Worm (Caenorhabditis elegans) whole organism, young adult: ENCODE measurements around the gene scl-10.
A peak's percentile ranks its signal among the peaks of the same experiment; 100 is the strongest.

Experiments
- C06A6.2 ChIP-seq: fragments of 200-800 bp; sonication (Bioruptor generic); conservative IDR thresholded peaks from 2 replicates; pipeline ENCODE4 v1.3.6; 2022; ENCODE audit warnings: missing genetic modification characterization, missing compliant biosample characterization
- C17E4.6 ChIP-seq: fragments of 200-800 bp; sonication (Bioruptor generic); IDR thresholded peaks from 2 replicates; pipeline ENCODE4 v1.3.6; 2022; ENCODE audit warnings: missing genetic modification reagents, missing genetic modification characterization, missing compliant biosample characterization
- F37B4.10 ChIP-seq: fragments of 200-800 bp; sonication (Bioruptor generic); IDR thresholded peaks from 2 replicates; pipeline ENCODE4 v1.3.6; 2022; ENCODE audit warnings: missing genetic modification characterization, missing compliant biosample characterization
- F55B11.4 ChIP-seq: sonication (generic microtip); optimal IDR thresholded peaks from 2 replicates; lab custom pipeline; 2016; ENCODE audit warnings: missing compliant biosample characterization, missing genetic modification characterization, borderline replicate concordance; ENCODE audit not compliant: insufficient read depth
- F57A8.1 ChIP-seq: fragments of 200-800 bp; sonication (Bioruptor generic); optimal IDR thresholded peaks from 2 replicates; lab custom pipeline; 2018; ENCODE audit warnings: mild to moderate bottlenecking, missing genetic modification characterization, moderate library complexity, missing compliant biosample characterization
- K11D2.4 ChIP-seq: fragments of 200-800 bp; sonication (Bioruptor generic); IDR thresholded peaks from 2 replicates; pipeline ENCODE4 v1.3.6; 2022; ENCODE audit warnings: missing genetic modification reagents, missing genetic modification characterization, missing compliant biosample characterization
- Y53F4B.3 ChIP-seq: fragments of 200-800 bp; sonication (Bioruptor generic); IDR thresholded peaks from 2 replicates; pipeline ENCODE4 v1.3.6; 2022; ENCODE audit warnings: missing genetic modification reagents, missing genetic modification characterization, missing compliant biosample characterization
- Y53G8AR.9 ChIP-seq: fragments of 200-800 bp; sonication (Bioruptor generic); conservative IDR thresholded peaks from 2 replicates; pipeline ENCODE4 v1.3.6; 2022; ENCODE audit warnings: missing genetic modification reagents, missing genetic modification characterization, missing compliant biosample characterization
- Y95B8A.8 ChIP-seq: fragments of 200-800 bp; sonication (Bioruptor generic); IDR thresholded peaks from 2 replicates; pipeline ENCODE4 v1.3.6; 2022; ENCODE audit warnings: missing genetic modification reagents, missing genetic modification characterization, missing compliant biosample characterization
- ama-1 ChIP-seq, 3 experiments: fragments of 150-350 bp in 1 of 3; sonication (generic microtip) in 2 of 3; optimal IDR thresholded peaks; 2 replicates each; lab custom pipeline; 2014 to 2018; ENCODE audit warnings: missing biosample characterization in 2 of 3, missing genetic modification characterization in 2 of 3, missing genetic modification reagents in 2 of 3
- aptf-3 ChIP-seq: fragments of 200-800 bp; sonication (Bioruptor generic); IDR thresholded peaks from 2 replicates; pipeline ENCODE4 v1.3.6; 2022; ENCODE audit warnings: missing genetic modification characterization, missing compliant biosample characterization
- atf-7 ChIP-seq: sonication (generic microtip); optimal IDR thresholded peaks from 2 replicates; lab custom pipeline; 2017; ENCODE audit warnings: mild to moderate bottlenecking, missing genetic modification characterization, missing compliant biosample characterization
- athp-1 ChIP-seq: sonication (generic microtip); optimal IDR thresholded peaks from 2 replicates; lab custom pipeline; 2017; ENCODE audit warnings: mild to moderate bottlenecking, missing genetic modification characterization, missing compliant biosample characterization
- attf-3 ChIP-seq: fragments of 200-800 bp; sonication (Bioruptor generic); conservative IDR thresholded peaks from 2 replicates; pipeline ENCODE4 v1.3.6; 2022; ENCODE audit warnings: missing genetic modification reagents, missing genetic modification characterization, missing compliant biosample characterization
- ceh-91 ChIP-seq: fragments of 200-800 bp; sonication (Bioruptor generic); IDR thresholded peaks from 2 replicates; pipeline ENCODE4 v1.3.6; 2022; ENCODE audit warnings: missing genetic modification reagents, missing genetic modification characterization, missing compliant biosample characterization
- dox-1 ChIP-seq: fragments of 200-800 bp; sonication (Bioruptor generic); IDR thresholded peaks from 2 replicates; pipeline ENCODE4 v1.3.6; 2022; ENCODE audit warnings: missing genetic modification reagents, missing genetic modification characterization, missing compliant biosample characterization
- dpl-1 ChIP-seq: fragments of 150-350 bp; optimal IDR thresholded peaks from 2 replicates; lab custom pipeline; 2014; ENCODE audit warnings: missing biosample characterization, missing genetic modification reagents, missing genetic modification characterization
- efl-1 ChIP-seq: fragments of 150-350 bp; optimal IDR thresholded peaks from 2 replicates; lab custom pipeline; 2014; ENCODE audit warnings: missing biosample characterization, missing genetic modification reagents, missing genetic modification characterization
- egrh-3 ChIP-seq: fragments of 200-800 bp; sonication (Bioruptor generic); IDR thresholded peaks from 2 replicates; pipeline ENCODE4 v1.3.6; 2022; ENCODE audit warnings: missing genetic modification reagents, missing genetic modification characterization, missing compliant biosample characterization
- ekl-4 ChIP-seq: fragments of 200-800 bp; sonication (Bioruptor generic); IDR thresholded peaks from 2 replicates; pipeline ENCODE4 v1.3.6; 2022; ENCODE audit warnings: missing genetic modification reagents, missing genetic modification characterization, missing compliant biosample characterization
- him-1 ChIP-seq: sonication (generic microtip); optimal IDR thresholded peaks from 2 replicates; lab custom pipeline; 2016; ENCODE audit warnings: missing genotype, missing genetic modification reagents, missing genetic modification characterization, missing compliant biosample characterization
- hlh-12 ChIP-seq: sonication (generic microtip); optimal IDR thresholded peaks from 2 replicates; lab custom pipeline; 2016; ENCODE audit warnings: missing genetic modification characterization, missing compliant biosample characterization
- hrde-1 ChIP-seq: sonication (generic microtip); optimal IDR thresholded peaks from 2 replicates; lab custom pipeline; 2016; ENCODE audit warnings: missing genetic modification characterization, mild to moderate bottlenecking, missing compliant biosample characterization, moderate library complexity, missing genotype, missing genetic modification reagents, borderline replicate concordance
- hsf-1 ChIP-seq: fragments of 200-800 bp; sonication (Bioruptor generic); IDR thresholded peaks from 2 replicates; pipeline ENCODE4 v1.3.6; 2022; ENCODE audit warnings: missing genetic modification reagents, missing genetic modification characterization, missing compliant biosample characterization
- lag-1 ChIP-seq: fragments of 200-800 bp; sonication (Bioruptor generic); IDR thresholded peaks from 2 replicates; pipeline ENCODE4 v1.3.6; 2022; ENCODE audit warnings: missing genetic modification reagents, missing genetic modification characterization, missing compliant biosample characterization
- lsl-1 ChIP-seq: fragments of 200-800 bp; sonication (Bioruptor generic); optimal IDR thresholded peaks from 2 replicates; lab custom pipeline; 2018; ENCODE audit warnings: mild to moderate bottlenecking, missing genetic modification characterization, moderate library complexity, missing compliant biosample characterization
- madf-8 ChIP-seq: fragments of 200-800 bp; sonication (Bioruptor generic); conservative IDR thresholded peaks from 2 replicates; pipeline ENCODE4 v1.3.6; 2022; ENCODE audit warnings: missing genetic modification reagents, missing genetic modification characterization, missing compliant biosample characterization
- mcd-1 ChIP-seq: fragments of 200-800 bp; sonication (Bioruptor generic); IDR thresholded peaks from 2 replicates; pipeline ENCODE4 v1.3.6; 2022; ENCODE audit warnings: missing genetic modification reagents, missing genetic modification characterization, missing compliant biosample characterization
- nfya-1 ChIP-seq: sonication (generic microtip); optimal IDR thresholded peaks from 2 replicates; lab custom pipeline; 2017; ENCODE audit warnings: antibody characterized with exemption, missing compliant biosample characterization, missing genetic modification characterization, borderline replicate concordance; ENCODE audit not compliant: insufficient read depth
- nfya-2 ChIP-seq: fragments of 200-800 bp; sonication (Bioruptor generic); IDR thresholded peaks from 2 replicates; pipeline ENCODE4 v1.3.6; 2022; ENCODE audit warnings: missing genetic modification reagents, missing genetic modification characterization, missing compliant biosample characterization
- nfyb-1 ChIP-seq: fragments of 200-800 bp; sonication (Bioruptor generic); IDR thresholded peaks from 2 replicates; pipeline ENCODE4 v1.3.6; 2022; ENCODE audit warnings: missing genetic modification reagents, missing genetic modification characterization, missing compliant biosample characterization
- nhr-80 ChIP-seq: sonication (generic microtip); optimal IDR thresholded peaks from 2 replicates; lab custom pipeline; 2016; ENCODE audit warnings: missing genetic modification characterization, missing compliant biosample characterization
- pbrm-1 ChIP-seq: fragments of 200-800 bp; sonication (Bioruptor generic); IDR thresholded peaks from 2 replicates; pipeline ENCODE4 v1.3.6; 2022; ENCODE audit warnings: missing genetic modification reagents, missing genetic modification characterization, missing compliant biosample characterization
- pha-4 ChIP-seq: fragments of 150-350 bp; sonication (generic microtip); optimal IDR thresholded peaks from 2 replicates; lab custom pipeline; 2014; ENCODE audit warnings: missing biosample characterization, missing genetic modification reagents, missing genetic modification characterization
- rcor-1 ChIP-seq: fragments of 200-800 bp; sonication (Bioruptor generic); IDR thresholded peaks from 2 replicates; pipeline ENCODE4 v1.3.6; 2022; ENCODE audit warnings: missing genetic modification reagents, missing genetic modification characterization, missing compliant biosample characterization
- rec-8 ChIP-seq, 2 experiments: sonication (generic microtip); optimal IDR thresholded peaks; 2 replicates each; lab custom pipeline; 2016; ENCODE audit warnings: mild to moderate bottlenecking in 2 of 2, missing genetic modification characterization in 2 of 2, missing genetic modification reagents in 2 of 2, missing genotype in 2 of 2, missing biosample characterization in 1 of 2, missing compliant biosample characterization in 1 of 2, moderate library complexity in 1 of 2
- rpc-1 ChIP-seq, 2 experiments: fragments of 150-350 bp in 1 of 2; sonication (generic microtip) in 1 of 2; optimal IDR thresholded peaks; 2 replicates each; lab custom pipeline; 2014 to 2018; ENCODE audit warnings: missing biosample characterization in 1 of 2, missing genetic modification characterization in 1 of 2, missing genetic modification reagents in 1 of 2, missing genotype in 1 of 2
- snpc-3.4 ChIP-seq: sonication (generic microtip); optimal IDR thresholded peaks from 2 replicates; lab custom pipeline; 2017; ENCODE audit warnings: missing genetic modification characterization, mild to moderate bottlenecking, missing compliant biosample characterization, antibody characterized with exemption, moderate library complexity, missing genotype, missing genetic modification reagents
- snpc-4 ChIP-seq, 5 experiments: fragments of 150-350 bp in 1 of 5; sonication (generic microtip) in 4 of 5; optimal IDR thresholded peaks; 2 replicates each; lab custom pipeline; 2014 to 2018; ENCODE audit warnings: missing genetic modification characterization in 5 of 5, missing biosample characterization in 3 of 5, antibody characterized with exemption in 2 of 5, mild to moderate bottlenecking in 2 of 5, missing compliant biosample characterization in 2 of 5, missing genotype in 2 of 5, moderate library complexity in 2 of 5, missing genetic modification reagents in 1 of 5
- tbx-9 ChIP-seq: sonication (generic microtip); optimal IDR thresholded peaks from 2 replicates; lab custom pipeline; 2016; ENCODE audit warnings: borderline replicate concordance, missing genetic modification characterization, inconsistent platforms, missing compliant biosample characterization
- tlf-1 ChIP-seq: fragments of 200-800 bp; sonication (Bioruptor generic); optimal IDR thresholded peaks from 2 replicates; lab custom pipeline; 2018; ENCODE audit warnings: mild to moderate bottlenecking, missing genetic modification characterization, missing compliant biosample characterization
- unc-130 ChIP-seq: sonication (generic microtip); optimal IDR thresholded peaks from 2 replicates; lab custom pipeline; 2016; ENCODE audit warnings: missing genetic modification reagents, missing genetic modification characterization, missing compliant biosample characterization
- unc-62 ChIP-seq: fragments of 150-350 bp; optimal IDR thresholded peaks from 2 replicates; lab custom pipeline; 2014; ENCODE audit warnings: missing biosample characterization, missing genetic modification reagents, missing genetic modification characterization
- xnd-1 ChIP-seq: sonication (generic microtip); optimal IDR thresholded peaks from 2 replicates; lab custom pipeline; 2016; ENCODE audit warnings: missing genotype, missing genetic modification reagents, missing genetic modification characterization, missing compliant biosample characterization
- zim-3 ChIP-seq: sonication (generic microtip); optimal IDR thresholded peaks from 2 replicates; lab custom pipeline; 2017; ENCODE audit warnings: mild to moderate bottlenecking, missing genetic modification characterization, moderate library complexity, missing compliant biosample characterization
- ztf-18 ChIP-seq: sonication (generic microtip); optimal IDR thresholded peaks from 2 replicates; lab custom pipeline; 2016; ENCODE audit warnings: missing genotype, mild to moderate bottlenecking, missing genetic modification characterization, missing compliant biosample characterization
- ztf-6 ChIP-seq: fragments of 200-800 bp; sonication (Bioruptor generic); IDR thresholded peaks from 2 replicates; pipeline ENCODE4 v1.3.6; 2022; ENCODE audit warnings: missing genetic modification reagents, missing genetic modification characterization, missing compliant biosample characterization

Gene scl-10

DNA sequence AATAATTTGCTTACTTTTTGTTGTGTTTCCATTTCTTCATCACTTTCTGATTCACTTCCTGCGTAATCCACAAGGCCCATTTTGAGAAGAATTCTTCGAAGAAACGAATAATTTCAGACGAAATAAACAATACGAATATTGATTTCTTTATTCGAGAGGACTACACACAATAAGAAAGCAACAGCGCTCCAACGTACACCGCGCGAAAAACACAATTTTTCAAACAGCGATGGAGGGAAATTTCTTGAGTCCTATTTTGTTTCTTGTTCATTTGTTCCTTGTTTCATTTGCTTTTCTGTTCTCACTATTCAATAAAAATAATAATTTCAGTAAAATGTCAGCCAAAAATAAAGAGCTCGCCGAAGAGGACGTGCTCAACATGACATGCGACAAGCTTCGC, 45.4 kb downstream of the scl-10 start, which contains the start of the genes prcc-1 and C39E9.12 (continued):
- peak; percentile 44 for TF ChIP-seq tlf-1 (GFP tag; lab: Kevin White, UChicago)
- TF ChIP-seq ztf-18 = no peak
- TF ChIP-seq atf-7 = no peak
- TF ChIP-seq tbx-9 (tag; lab: Kevin White, UChicago) = no peak
- TF ChIP-seq Y53G8AR.9 (GFP tag; lab: Robert Waterston, UW) = 0 out of 2 replicates have a peak, but pooled peaks have one; percentile 13
- TF ChIP-seq pha-4 (tag; lab: Kevin White, UChicago) = no peak
- TF ChIP-seq F57A8.1 = no peak
- no peak for TF ChIP-seq Y53F4B.3 (GFP tag; lab: Robert Waterston, UW)
- TF ChIP-seq madf-8 (GFP tag; lab: Robert Waterston, UW) = peak; percentile 84
- TF ChIP-seq ama-1 (optimal IDR thresholded peaks at IDR 0.05; lab: Kevin White, UChicago) = no peak
- no peak for TF ChIP-seq ama-1 (GFP tag; optimal IDR thresholded peaks at IDR 0.05; lab: Kevin White, UChicago)
- no peak for TF ChIP-seq egrh-3 (GFP tag; lab: Robert Waterston, UW)
- TF ChIP-seq mcd-1 (GFP tag; lab: Robert Waterston, UW) = peak; percentile 88
- no peak for TF ChIP-seq ztf-6 (GFP tag; lab: Robert Waterston, UW)
- TF ChIP-seq lag-1 (GFP tag; lab: Robert Waterston, UW) = no peak
- TF ChIP-seq pbrm-1 (GFP tag; lab: Robert Waterston, UW) = peak; percentile 29; the same call in 1 of the 2 replicates
- no peak for TF ChIP-seq hrde-1 (tag; lab: Kevin White, UChicago)
- no peak for TF ChIP-seq nfya-2
- no peak for TF ChIP-seq nhr-80
- TF ChIP-seq rcor-1 (GFP tag; lab: Robert Waterston, UW) = peak; percentile 23; the same call in 1 of the 2 replicates
- TF ChIP-seq snpc-4 (GFP tag; optimal IDR thresholded peaks at IDR 0.05; lab: Kevin White, UChicago) = no peak
- peak in 2 of 4 experiments; percentile 1 to 67 for TF ChIP-seq snpc-4 (tag; optimal IDR thresholded peaks at IDR 0.05; lab: Kevin White, UChicago)
- no peak for TF ChIP-seq hlh-12 (tag; lab: Kevin White, UChicago)
- no peak for TF ChIP-seq rec-8 (tag; optimal IDR thresholded peaks at IDR 0.05; lab: Kevin White, UChicago)
- TF ChIP-seq zim-3 (tag; lab: Kevin White, UChicago) = no peak
- no peak for TF ChIP-seq unc-62
- no peak for TF ChIP-seq C17E4.6 (GFP tag; lab: Robert Waterston, UW)
- TF ChIP-seq F37B4.10 (GFP tag; lab: Robert Waterston, UW) = no peak
- TF ChIP-seq hsf-1 (GFP tag; lab: Robert Waterston, UW) = no peak; the same call in 1 of the 2 replicates
- TF ChIP-seq dox-1 = peak; percentile 71
- no peak for TF ChIP-seq nfyb-1 (GFP tag; lab: Robert Waterston, UW)
- TF ChIP-seq lsl-1 = peak; percentile 74
- no peak for TF ChIP-seq F55B11.4
- no peak for TF ChIP-seq C06A6.2 (GFP tag; lab: Robert Waterston, UW)
- no peak for TF ChIP-seq K11D2.4 (GFP tag; lab: Robert Waterston, UW)
- peak; percentile 82 for TF ChIP-seq ceh-91 (GFP tag; lab: Robert Waterston, UW)
- peak; percentile 69 for TF ChIP-seq unc-130 (GFP tag; lab: Kevin White, UChicago)
- TF ChIP-seq attf-3 (GFP tag; lab: Robert Waterston, UW) = peak; percentile 49; the same call in 1 of the 2 replicates
- TF ChIP-seq snpc-3.4 (tag; lab: Kevin White, UChicago) = peak; percentile 82
- no peak for TF ChIP-seq nfya-1 (tag; lab: Kevin White, UChicago)
- no peak for TF ChIP-seq Y95B8A.8 (GFP tag; lab: Robert Waterston, UW)
- no peak for TF ChIP-seq athp-1 (tag; lab: Kevin White, UChicago)
- peak; percentile 91 for TF ChIP-seq dpl-1
- peak; percentile 80 for TF ChIP-seq xnd-1
- no peak for TF ChIP-seq rpc-1 (optimal IDR thresholded peaks at IDR 0.05; lab: Kevin White, UChicago)
- TF ChIP-seq rpc-1 (tag; optimal IDR thresholded peaks at IDR 0.05; lab: Kevin White, UChicago) = no peak
- TF ChIP-seq him-1 (tag; lab: Kevin White, UChicago) = peak; percentile 1
- TF ChIP-seq ekl-4 (GFP tag; lab: Robert Waterston, UW) = no peak
- TF ChIP-seq aptf-3 = no peak
- peak; percentile 98 for TF ChIP-seq efl-1 (GFP tag; lab: Kevin White, UChicago)
